Worm (Caenorhabditis elegans): ENCODE data around the gene T22F7.1.
A peak's percentile ranks its signal among the peaks of the same experiment; 100 is the strongest.

Gene T22F7.1

DNA sequence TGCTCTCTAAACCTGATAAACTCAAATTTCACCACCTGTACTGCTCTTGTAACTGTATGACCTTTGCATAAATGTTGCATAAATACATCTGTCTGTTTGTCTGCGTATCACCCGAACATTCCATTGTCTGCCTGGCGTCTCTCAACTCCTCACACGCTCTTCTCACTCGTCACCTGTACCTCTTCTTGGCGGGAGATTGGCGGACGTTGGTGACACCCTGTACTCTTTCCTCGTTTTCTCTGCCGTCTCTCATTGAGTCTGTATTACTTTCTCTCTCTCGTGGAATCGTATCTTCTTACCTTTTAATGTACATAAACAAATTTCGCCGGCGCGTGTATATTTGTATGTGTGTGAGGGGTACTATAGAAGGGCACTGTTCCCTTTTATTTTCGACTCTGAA lies 17.0 kb downstream of the T22F7.1 start (continued):
- TF ChIP-seq nhr-25 (tag; optimal IDR thresholded peaks at IDR 0.05) (peak; percentile 86), jun-1 (tag; optimal IDR thresholded peaks at IDR 0.05) (peak; percentile 74)

DNA sequence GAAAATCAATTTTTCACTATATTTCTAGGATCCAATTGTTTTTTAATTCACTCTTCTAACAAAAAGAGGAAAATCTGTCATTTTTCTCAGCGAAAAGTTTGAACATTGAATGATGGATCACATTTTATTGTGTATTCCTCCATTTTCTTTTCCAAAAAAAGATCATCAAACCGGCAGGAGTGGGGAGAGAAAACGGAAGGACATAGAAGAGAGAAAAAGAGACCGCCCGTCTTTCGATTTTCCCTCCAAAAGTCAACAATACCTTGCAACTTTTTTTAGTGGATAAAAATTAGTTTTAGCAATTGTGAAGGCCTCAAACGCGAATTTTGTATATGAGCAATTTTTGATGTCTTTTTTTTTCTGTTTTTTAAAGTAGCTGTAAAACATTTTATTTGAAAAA lies 21.9 kb downstream of the T22F7.1 start:
- TF ChIP-seq nhr-12 (tag; optimal IDR thresholded peaks at IDR 0.05) (no peak), hmg-11 (tag; optimal IDR thresholded peaks at IDR 0.05) (no peak), pha-4 (tag; optimal IDR thresholded peaks at IDR 0.05) (peak; percentile 53)

DNA sequence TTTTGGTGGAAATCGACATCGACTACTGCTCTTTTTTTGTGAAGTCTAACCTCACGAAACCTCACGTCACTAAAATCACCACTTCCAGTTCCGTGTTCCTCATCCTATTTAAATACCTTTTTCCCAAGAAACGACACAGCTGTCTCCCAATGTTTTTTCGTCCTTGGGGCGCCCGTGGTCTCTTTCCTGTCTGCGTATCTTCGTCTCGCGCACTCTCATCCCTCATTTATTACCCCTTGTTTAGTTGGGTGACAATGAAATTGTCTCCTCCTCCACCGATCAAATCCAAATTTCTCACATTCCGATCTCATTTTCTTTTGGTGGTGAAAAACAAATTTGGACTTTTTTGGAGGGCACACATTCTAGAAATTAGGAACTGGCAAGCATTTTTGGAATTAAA lies 22.9 kb downstream of the T22F7.1 start:
- no peak for TF ChIP-seq fos-1 (tag; optimal IDR thresholded peaks at IDR 0.05)
- TF ChIP-seq nhr-25 (tag; optimal IDR thresholded peaks at IDR 0.05), result peak; percentile 68
- peak; percentile 77 for TF ChIP-seq egl-5 (tag; optimal IDR thresholded peaks at IDR 0.05)
- TF ChIP-seq ztf-4 (tag; optimal IDR thresholded peaks at IDR 0.05), result no peak
- no peak for TF ChIP-seq lsy-12 (tag; optimal IDR thresholded peaks at IDR 0.05)
- no peak for TF ChIP-seq R02D3.7 (tag; optimal IDR thresholded peaks at IDR 0.05)
- TF ChIP-seq nhr-23 (tag; optimal IDR thresholded peaks at IDR 0.05), result peak; percentile 13

DNA sequence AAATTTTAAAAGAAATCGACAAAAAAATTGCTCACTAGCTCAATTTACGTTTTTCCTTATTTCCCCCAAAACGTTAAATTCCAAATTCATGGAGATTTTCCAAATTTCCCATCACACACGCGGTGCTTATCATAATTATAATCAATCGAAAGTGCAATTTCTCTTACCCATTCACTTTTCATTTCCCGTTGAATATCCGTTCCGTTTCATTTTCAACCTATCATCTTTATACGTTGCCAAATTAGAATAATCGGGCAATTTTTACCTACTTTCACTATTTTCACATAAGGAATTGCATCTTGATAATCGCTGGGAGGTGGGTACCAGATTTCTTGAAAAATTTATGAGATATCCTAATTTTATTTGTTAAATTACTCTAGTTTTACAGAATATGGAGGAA lies 26.9 kb downstream of the T22F7.1 start:
- TF ChIP-seq nhr-25 (tag; optimal IDR thresholded peaks at IDR 0.05) (no peak), elt-2 (tag; optimal IDR thresholded peaks at IDR 0.05) (no peak), zag-1 (tag; optimal IDR thresholded peaks at IDR 0.05) (no peak), unc-62 (GFP tag; optimal IDR thresholded peaks at IDR 0.05) (no peak), fkh-2 (tag; optimal IDR thresholded peaks at IDR 0.05) (no peak), egl-27 (tag; optimal IDR thresholded peaks at IDR 0.05) (no peak), ztf-4 (tag; optimal IDR thresholded peaks at IDR 0.05) (no peak), nhr-77 (tag; optimal IDR thresholded peaks at IDR 0.05) (no peak), pha-4 (tag; optimal IDR thresholded peaks at IDR 0.05) (no peak), R02D3.7 (tag; optimal IDR thresholded peaks at IDR 0.05) (no peak), ceh-28 (tag; optimal IDR thresholded peaks at IDR 0.05) (no peak), pqm-1 (tag; optimal IDR thresholded peaks at IDR 0.05) (no peak)

DNA sequence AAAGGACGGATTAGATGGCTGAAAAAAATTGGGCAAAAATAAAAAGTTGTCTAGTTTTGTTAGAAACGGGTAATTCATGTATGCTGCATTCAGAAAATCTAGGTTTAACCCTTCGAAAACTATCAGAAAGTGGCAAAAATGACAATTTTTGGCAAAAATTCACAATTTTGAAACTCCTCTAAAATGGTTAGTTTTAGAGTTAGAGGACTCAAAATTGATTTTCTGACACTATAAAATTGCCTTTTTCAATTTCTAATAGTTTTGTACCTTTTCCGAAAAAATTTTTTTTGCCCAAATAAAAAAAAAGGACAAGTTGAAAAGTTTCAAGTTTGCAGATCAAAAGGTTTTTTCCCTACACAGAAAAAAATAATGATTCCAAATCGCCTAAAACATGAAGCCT lies 34.7 kb downstream of the T22F7.1 start:
- TF ChIP-seq zag-1 (tag; optimal IDR thresholded peaks at IDR 0.05) (no peak), egl-5 (tag; optimal IDR thresholded peaks at IDR 0.05) (no peak), ztf-11 (tag; optimal IDR thresholded peaks at IDR 0.05) (no peak)

DNA sequence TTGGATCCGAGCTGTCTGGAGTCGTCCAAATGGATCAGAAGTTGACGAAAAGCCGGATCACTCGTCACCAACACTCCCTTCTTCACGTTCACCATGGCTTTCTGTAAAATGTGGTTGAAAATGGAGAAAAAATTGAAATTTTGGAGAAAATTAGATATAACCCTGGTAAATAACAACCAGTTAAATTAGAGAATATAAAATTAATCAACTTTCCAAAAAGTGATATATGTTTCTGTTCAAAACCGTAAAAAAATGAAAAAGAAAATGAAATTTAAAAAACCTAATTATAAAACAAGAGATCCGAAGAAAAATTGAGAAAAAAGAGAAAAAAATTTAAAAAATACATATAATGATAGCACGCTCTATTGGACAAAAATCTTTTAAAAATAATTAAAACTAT lies 35.6 kb downstream of the T22F7.1 start, which contains the start of gene gtf-2H5:
Gene gtf-2H5, minus strand, starts transcription at position 101 of the 400 bp plus-strand sequence.
- no peak for TF ChIP-seq nhr-237 (tag; optimal IDR thresholded peaks at IDR 0.05)
- TF ChIP-seq ZK546.5 (tag; optimal IDR thresholded peaks at IDR 0.05), result no peak
- TF ChIP-seq ceh-16 (tag; optimal IDR thresholded peaks at IDR 0.05), result no peak
- no peak for TF ChIP-seq pha-4 (tag; optimal IDR thresholded peaks at IDR 0.05)
- no peak for TF ChIP-seq nhr-67 (tag; optimal IDR thresholded peaks at IDR 0.05)
- no peak for TF ChIP-seq aly-2 (tag; optimal IDR thresholded peaks at IDR 0.05)
- TF ChIP-seq lsy-12 (tag; optimal IDR thresholded peaks at IDR 0.05), result no peak
- no peak for TF ChIP-seq nhr-23 (tag; optimal IDR thresholded peaks at IDR 0.05)
- no peak for TF ChIP-seq snpc-4 (tag; optimal IDR thresholded peaks at IDR 0.05)
- TF ChIP-seq R02D3.7 (tag; optimal IDR thresholded peaks at IDR 0.05), result no peak
- TF ChIP-seq ceh-28 (tag; optimal IDR thresholded peaks at IDR 0.05), result no peak

- TF ChIP-seq unc-62 (GFP tag; optimal IDR thresholded peaks at IDR 0.05) (no peak), ama-1 (optimal IDR thresholded peaks at IDR 0.05) (no peak), ceh-28 (tag; optimal IDR thresholded peaks at IDR 0.05) (no peak), egl-5 (tag; optimal IDR thresholded peaks at IDR 0.05) (no peak)
These were observed 45.1 kb downstream of the T22F7.1 start, which contains the start of gene helq-1 for ce11 chrIII:587009-587408. Gene helq-1, minus strand, starts transcription at chrIII:587109.

DNA sequence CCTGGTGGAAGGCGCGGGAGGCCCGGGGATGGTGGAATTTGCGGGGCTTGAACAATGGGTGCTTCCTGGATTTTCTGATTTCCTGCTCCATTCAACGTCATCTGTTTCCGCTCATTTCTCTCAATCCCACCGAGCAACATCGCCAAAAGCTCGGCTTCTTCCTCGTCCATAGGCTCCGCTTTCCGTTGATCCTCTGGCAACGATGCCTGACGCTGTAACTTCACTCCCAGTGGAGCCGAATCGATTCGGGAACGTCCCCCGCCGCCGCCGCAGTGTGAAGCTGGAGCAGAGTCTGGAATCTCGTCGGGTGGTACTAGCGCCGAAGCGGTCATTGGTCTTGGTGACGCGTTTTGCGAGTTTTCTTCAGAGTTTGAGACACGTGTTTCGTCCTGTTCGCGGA lies 53.6 kb downstream of the T22F7.1 start:
- no peak for TF ChIP-seq mml-1 (tag; optimal IDR thresholded peaks at IDR 0.05)
- no peak for TF ChIP-seq nhr-76 (tag; optimal IDR thresholded peaks at IDR 0.05)
- TF ChIP-seq fkh-2 (tag; optimal IDR thresholded peaks at IDR 0.05), result no peak
- TF ChIP-seq lin-15B (tag; optimal IDR thresholded peaks at IDR 0.05), result no peak
- no peak for TF ChIP-seq fkh-10 (GFP tag; optimal IDR thresholded peaks at IDR 0.05)
- no peak for TF ChIP-seq ceh-28 (tag; optimal IDR thresholded peaks at IDR 0.05)
- TF ChIP-seq R02D3.7 (tag; optimal IDR thresholded peaks at IDR 0.05), result no peak
- no peak for TF ChIP-seq nhr-11 (tag; optimal IDR thresholded peaks at IDR 0.05)
- no peak for TF ChIP-seq nhr-23 (tag; optimal IDR thresholded peaks at IDR 0.05)
- TF ChIP-seq hmg-11 (tag; optimal IDR thresholded peaks at IDR 0.05), result no peak
- TF ChIP-seq ZK546.5 (tag; optimal IDR thresholded peaks at IDR 0.05), result no peak
- no peak for TF ChIP-seq ceh-82 (tag; optimal IDR thresholded peaks at IDR 0.05)
- TF ChIP-seq ama-1 (optimal IDR thresholded peaks at IDR 0.05), result no peak
